Worm (Caenorhabditis elegans): Measurements from ENCODE around the gene T10B5.3.

Gene T10B5.3

DNA sequence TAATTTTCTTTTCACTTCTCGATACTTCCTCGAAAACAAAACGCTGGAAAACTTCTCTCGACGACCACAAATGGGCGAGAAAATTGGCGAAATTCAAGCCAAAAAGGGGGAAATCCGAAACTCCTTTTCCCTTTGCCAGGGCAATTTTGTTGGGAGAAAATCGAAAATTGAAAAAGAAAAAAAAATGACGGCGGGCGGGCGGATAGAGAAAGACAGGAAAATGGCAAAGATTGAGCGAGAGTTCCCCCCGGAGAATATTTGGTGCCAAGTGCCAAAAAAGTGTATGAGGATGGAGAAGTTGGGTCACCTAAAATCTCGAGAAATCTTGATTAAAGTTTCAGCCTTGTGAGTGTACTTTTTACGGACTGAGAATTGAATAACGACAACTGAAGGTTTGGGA lies 18.7 kb upstream of the T10B5.3 start:
- TF ChIP-seq fkh-10 (GFP tag; optimal IDR thresholded peaks at IDR 0.05) (no peak), aha-1 (tag) (peak; percentile 92)

DNA sequence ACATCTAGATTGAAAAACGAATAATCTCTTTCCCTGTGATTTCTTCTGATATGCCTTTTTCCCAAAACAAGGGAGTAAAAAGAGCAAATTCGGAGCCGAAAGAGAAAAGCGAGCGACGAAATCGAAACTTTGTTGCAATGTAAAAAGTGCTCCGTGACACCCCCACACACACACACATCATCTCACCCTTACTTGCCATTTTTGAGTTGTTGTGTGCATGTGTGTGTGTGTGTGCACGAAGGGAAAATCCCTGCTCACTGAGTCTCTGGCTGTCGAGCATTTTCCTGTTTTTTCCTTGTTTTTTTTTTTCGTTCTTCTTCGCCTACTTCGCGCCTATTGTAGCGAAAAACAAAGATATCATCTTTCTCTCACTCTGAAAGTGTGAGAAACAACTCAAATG lies 17.4 kb upstream of the T10B5.3 start:
- TF ChIP-seq T20F7.1 (GFP tag; optimal IDR thresholded peaks at IDR 0.05) = no peak
- TF ChIP-seq rbr-2 (tag; optimal IDR thresholded peaks at IDR 0.05) = peak; percentile 1
- TF ChIP-seq unc-62 (GFP tag; optimal IDR thresholded peaks at IDR 0.05 in 1 of 2) = peak in 1 of 2 experiments; percentile 19
- no peak for TF ChIP-seq unc-62 (tag; optimal IDR thresholded peaks at IDR 0.05)
- TF ChIP-seq mes-2 (tag; optimal IDR thresholded peaks at IDR 0.05; ENCODE audit: poor library complexity, severe bottlenecking) = peak; percentile 7
- peak; percentile 57 for TF ChIP-seq hmg-1.1 (GFP tag; IDR thresholded peaks at IDR 0.05)
- no peak for TF ChIP-seq T26A8.4 (GFP tag; IDR thresholded peaks at IDR 0.05)
- TF ChIP-seq lsy-2 (tag; optimal IDR thresholded peaks at IDR 0.05) = peak in 1 of 2 experiments; percentile 11

DNA sequence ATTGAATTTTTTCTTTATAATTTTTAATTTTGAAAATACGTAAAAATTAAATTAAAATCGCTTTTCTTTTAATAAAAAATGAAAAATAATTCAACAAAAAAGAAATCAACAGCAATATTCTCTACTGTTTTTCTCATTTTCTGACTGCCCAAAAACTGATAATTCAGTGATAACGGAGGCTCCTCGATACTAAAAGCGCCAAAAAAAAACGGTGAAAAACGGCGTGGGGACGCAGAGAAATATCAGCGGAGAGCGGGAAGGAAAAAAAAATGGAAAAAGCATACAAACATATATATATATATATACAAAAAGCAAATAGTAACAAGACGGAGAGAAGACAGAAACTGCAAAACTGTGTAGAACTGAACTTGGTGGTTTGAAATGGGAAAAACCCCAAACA lies 13.5 kb upstream of the T10B5.3 start:
- TF ChIP-seq ceh-62 (tag; optimal IDR thresholded peaks at IDR 0.05) = no peak
- TF ChIP-seq pqm-1 (tag; optimal IDR thresholded peaks at IDR 0.05) = peak; percentile 92
- peak; percentile 47 for TF ChIP-seq hlh-11 (tag; optimal IDR thresholded peaks at IDR 0.05)
- TF ChIP-seq nhr-77 (tag; optimal IDR thresholded peaks at IDR 0.05) = peak; percentile 33
- peak; percentile 59 for TF ChIP-seq nhr-28 (tag; optimal IDR thresholded peaks at IDR 0.05)
- no peak for TF ChIP-seq nhr-11 (tag; optimal IDR thresholded peaks at IDR 0.05)
- no peak for TF ChIP-seq daf-16 (GFP tag; optimal IDR thresholded peaks at IDR 0.05)
- peak; percentile 78 for TF ChIP-seq daf-16 (tag; optimal IDR thresholded peaks at IDR 0.05)
- peak; percentile 37 for TF ChIP-seq dve-1 (tag; optimal IDR thresholded peaks at IDR 0.05; ENCODE audit: insufficient read depth)

DNA sequence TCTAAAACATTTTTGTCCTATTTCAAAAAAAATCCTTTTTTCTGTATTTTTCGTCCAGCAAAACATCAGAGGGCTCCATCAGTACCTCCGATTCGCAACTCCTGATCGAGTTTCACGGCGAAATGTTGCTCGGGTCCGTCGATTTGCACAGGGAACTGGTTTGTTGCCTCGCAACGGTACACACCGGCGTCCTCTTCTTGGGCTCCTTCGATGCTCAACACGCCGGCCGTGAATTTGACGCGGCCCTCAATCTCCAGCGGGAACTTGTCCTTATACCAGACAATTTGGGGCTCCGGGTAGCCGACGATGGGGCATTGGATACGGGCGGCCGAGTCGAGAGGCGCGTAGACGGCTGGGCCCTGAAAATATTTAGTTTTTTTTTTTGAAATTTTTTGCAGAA lies 8.4 kb upstream of the T10B5.3 start:
- TF ChIP-seq T26A8.4 (GFP tag; IDR thresholded peaks at IDR 0.05) (no peak), F49E8.2 (tag; optimal IDR thresholded peaks at IDR 0.05; ENCODE audit: borderline replicate concordance) (no peak), ceh-28 (tag; optimal IDR thresholded peaks at IDR 0.05) (no peak), set-16 (GFP tag; IDR thresholded peaks at IDR 0.05) (peak; percentile 66)

DNA sequence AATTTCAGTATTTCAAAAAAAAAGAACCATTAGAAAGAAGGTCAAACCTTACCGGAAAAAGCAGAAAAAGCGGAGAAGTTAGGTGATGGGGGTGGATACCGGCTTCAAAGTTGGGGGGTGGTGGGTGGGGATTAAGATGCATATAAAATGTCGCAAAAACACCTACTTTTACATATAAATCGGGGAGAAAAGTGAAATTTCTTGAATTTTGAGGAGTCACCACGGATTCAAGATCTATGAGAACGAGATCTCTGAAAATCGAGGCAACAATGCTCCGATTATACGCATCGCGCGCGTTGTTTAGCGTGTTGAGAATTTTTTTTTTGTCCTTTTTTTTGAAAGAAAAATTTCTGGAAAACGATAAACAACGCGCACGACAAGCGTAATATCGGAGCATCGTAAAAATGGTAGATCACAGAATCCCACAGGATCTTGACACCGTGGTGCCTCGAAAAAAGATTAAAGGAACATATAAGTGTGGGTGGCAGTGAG lies 6.0 kb upstream of the T10B5.3 start:
- peak; percentile 44; the same call in 1 of the 2 replicates for TF ChIP-seq php-3 (GFP tag; IDR thresholded peaks at IDR 0.05)
- no peak for TF ChIP-seq ces-1 (GFP tag; optimal IDR thresholded peaks at IDR 0.05)
- TF ChIP-seq T20F7.1 (GFP tag; optimal IDR thresholded peaks at IDR 0.05) = peak; percentile 71
- no peak for TF ChIP-seq fos-1 (tag; optimal IDR thresholded peaks at IDR 0.05)
- no peak for TF ChIP-seq nhr-25 (tag; optimal IDR thresholded peaks at IDR 0.05; ENCODE audit: borderline replicate concordance, insufficient read depth)
- TF ChIP-seq dve-1 (tag; optimal IDR thresholded peaks at IDR 0.05; ENCODE audit: insufficient read depth) = peak; percentile 25
- TF ChIP-seq aly-2 (tag; optimal IDR thresholded peaks at IDR 0.05) = no peak
- TF ChIP-seq daf-12 (tag; optimal IDR thresholded peaks at IDR 0.05) = no peak
- TF ChIP-seq T26A8.4 (GFP tag; IDR thresholded peaks at IDR 0.05) = peak; percentile 72
- TF ChIP-seq nhr-237 (tag; optimal IDR thresholded peaks at IDR 0.05) = no peak
- peak; percentile 30 for TF ChIP-seq spr-3 (GFP tag; optimal IDR thresholded peaks at IDR 0.05)
- peak; percentile 39 for TF ChIP-seq duxl-1 (tag; optimal IDR thresholded peaks at IDR 0.05; ENCODE audit: poor library complexity)
- TF ChIP-seq daf-19 (GFP tag; conservative IDR thresholded peaks at IDR 0.05) = no peak
- no peak for TF ChIP-seq mdl-1 (tag; optimal IDR thresholded peaks at IDR 0.05)
- no peak for TF ChIP-seq rbr-2 (tag; optimal IDR thresholded peaks at IDR 0.05)
- TF ChIP-seq nhr-48 (tag; optimal IDR thresholded peaks at IDR 0.05) = no peak
- TF ChIP-seq nhr-11 (tag; optimal IDR thresholded peaks at IDR 0.05) = no peak
- TF ChIP-seq Y5F2A.4 (GFP tag; optimal IDR thresholded peaks at IDR 0.05) = peak; percentile 71
- no peak for TF ChIP-seq ceh-44 (GFP tag; IDR thresholded peaks at IDR 0.05)
- TF ChIP-seq mdt-29 (GFP tag; IDR thresholded peaks at IDR 0.05) = peak; percentile 61; the same call in 1 of the 2 replicates
- TF ChIP-seq ceh-28 (tag; optimal IDR thresholded peaks at IDR 0.05) = no peak
- no peak for TF ChIP-seq F37D6.2 (tag; optimal IDR thresholded peaks at IDR 0.05)
- TF ChIP-seq lin-29 (GFP tag; IDR thresholded peaks at IDR 0.05) = no peak
- TF ChIP-seq Y75B8A.6 (GFP tag; IDR thresholded peaks at IDR 0.05) = no peak
- no peak for TF ChIP-seq pqm-1 (tag; optimal IDR thresholded peaks at IDR 0.05)
- TF ChIP-seq ztf-7 (tag; optimal IDR thresholded peaks at IDR 0.05) = no peak
- peak; percentile 58 for TF ChIP-seq vab-7 (GFP tag; IDR thresholded peaks at IDR 0.05)
- TF ChIP-seq gei-8 (GFP tag; optimal IDR thresholded peaks at IDR 0.05) = no peak
- no peak for TF ChIP-seq zag-1 (tag; optimal IDR thresholded peaks at IDR 0.05)
